Worm (Caenorhabditis elegans): ENCODE results near the gene F44A6.4.

Gene F44A6.4

DNA sequence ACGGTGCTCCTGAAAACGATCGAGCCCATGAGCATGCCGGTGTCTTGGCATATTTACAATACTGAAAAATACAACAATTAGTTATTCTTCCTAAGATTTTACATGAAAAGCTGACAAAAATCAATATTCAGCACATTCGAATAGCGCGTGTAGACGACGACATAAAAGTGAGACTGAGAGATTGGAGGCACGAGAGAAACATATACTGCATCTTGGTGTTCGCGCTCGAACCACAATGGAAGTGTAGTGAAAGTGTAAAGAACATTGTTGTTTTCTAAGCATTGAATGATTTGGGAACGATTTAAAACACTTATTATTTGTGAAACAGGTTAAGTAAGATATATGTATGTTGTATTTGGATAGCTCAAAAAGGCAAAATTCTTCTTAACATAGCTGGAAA, at the start of gene F44A6.4:
F44A6.4 (minus strand) TSS at position 67 of the 400 bp plus-strand sequence.
- no peak for TF ChIP-seq unc-62 (GFP tag; optimal IDR thresholded peaks at IDR 0.05)

DNA sequence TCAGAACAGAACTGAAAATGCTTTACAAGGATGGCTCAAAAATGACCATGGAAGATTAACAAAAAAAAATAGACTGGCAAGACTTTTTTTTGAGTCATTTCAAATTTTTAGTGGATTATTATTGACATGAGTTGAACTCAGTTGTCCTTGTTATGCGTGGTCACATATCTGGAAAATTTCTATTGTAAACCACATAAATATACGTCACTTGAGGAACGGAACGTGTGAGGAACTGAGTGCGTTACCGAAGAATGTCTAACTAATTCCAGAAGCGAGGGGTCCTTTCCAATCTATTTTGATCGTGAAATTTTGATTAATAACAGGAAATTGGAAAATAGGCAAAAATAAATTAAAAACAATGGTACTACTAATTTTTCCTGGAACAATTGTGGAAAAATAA, 47.0 kb upstream of the F44A6.4 start:
- no peak for TF ChIP-seq unc-62 (GFP tag; optimal IDR thresholded peaks at IDR 0.05)

DNA sequence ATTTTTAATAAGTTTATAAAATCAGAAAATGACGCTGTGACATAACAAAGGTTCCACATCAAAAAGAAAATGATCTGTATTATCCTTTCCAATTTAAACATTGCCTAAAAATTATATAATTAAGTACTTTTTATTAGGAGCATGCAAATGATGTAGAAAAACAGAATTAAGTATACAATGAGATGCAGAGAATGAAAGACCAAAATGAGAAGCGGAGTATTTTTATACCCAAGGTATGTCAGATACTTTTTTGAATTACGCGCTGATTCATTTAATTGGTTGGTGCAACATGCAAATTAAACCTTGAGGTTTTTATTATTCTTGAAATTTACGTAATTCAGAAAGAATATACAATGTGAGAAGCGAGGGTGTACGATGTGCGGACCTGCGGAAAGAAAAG, 44.7 kb upstream of the F44A6.4 start, which contains the start of gene C32A9.1:
C32A9.1 (minus strand) TSS at position 101 of the 400 bp plus-strand sequence.
- TF ChIP-seq unc-62 (GFP tag; optimal IDR thresholded peaks at IDR 0.05) = no peak

DNA sequence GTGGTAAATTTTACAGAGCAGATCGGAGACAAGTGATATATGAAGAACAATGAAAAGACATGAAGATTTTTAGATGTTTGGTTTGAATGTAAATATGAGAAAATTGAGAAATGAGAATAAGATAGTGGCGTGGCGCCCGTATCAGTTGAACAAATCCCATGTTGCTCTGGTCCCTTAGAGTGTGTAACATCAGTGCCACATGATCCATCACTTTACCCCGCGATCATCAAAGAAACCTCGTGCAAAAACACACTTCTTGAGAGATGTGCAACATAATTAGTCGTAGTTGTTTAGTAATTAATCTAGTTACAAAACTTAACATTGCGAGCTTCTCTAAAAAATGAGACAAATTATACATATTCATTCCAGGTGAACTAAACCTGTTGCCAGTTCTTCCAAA, 38.8 kb upstream of the F44A6.4 start:
- TF ChIP-seq unc-62 (GFP tag; optimal IDR thresholded peaks at IDR 0.05) = no peak

DNA sequence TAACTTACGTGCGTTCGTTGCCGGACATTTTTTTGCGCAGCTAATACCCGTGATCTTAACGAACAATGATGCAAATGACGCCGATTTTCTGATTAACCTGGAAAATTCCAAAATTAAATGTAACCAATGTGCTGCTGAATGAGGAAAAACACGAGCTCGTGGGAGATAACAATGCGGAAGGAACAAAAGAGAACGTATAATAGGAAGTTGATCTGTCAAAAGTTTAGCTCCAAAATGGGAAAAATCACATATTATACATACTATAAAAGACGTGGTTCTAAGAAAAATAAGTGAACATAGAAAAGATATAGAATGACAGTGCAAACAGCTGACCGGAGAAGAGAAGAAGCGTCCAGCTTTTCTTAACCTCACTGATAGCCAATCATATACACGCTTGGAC, 37.5 kb upstream of the F44A6.4 start, which contains the start of gene C14H10.2:
C14H10.2 (minus strand) TSS at position 101 of the 400 bp plus-strand sequence.
- no peak for TF ChIP-seq unc-62 (GFP tag; optimal IDR thresholded peaks at IDR 0.05)

DNA sequence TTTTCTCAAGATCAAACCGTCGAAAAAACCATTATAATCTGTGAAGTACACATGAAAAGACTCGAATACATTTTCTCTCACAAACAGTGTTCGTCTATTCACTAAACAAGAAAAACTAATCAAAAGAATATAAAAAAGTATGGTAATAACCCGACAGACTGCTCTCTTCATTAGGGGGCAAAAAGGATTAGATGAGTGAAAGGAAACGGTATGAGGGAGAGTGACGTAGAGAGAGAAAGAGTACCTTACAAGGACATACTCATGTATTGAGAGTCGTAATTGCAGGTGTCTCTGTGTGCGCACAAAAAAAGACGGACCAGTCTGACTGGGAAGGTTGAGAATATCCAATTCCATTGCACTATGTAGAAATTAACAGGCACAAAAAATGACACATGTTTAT, 34.4 kb upstream of the F44A6.4 start:
- no peak for TF ChIP-seq unc-62 (GFP tag; optimal IDR thresholded peaks at IDR 0.05)

DNA sequence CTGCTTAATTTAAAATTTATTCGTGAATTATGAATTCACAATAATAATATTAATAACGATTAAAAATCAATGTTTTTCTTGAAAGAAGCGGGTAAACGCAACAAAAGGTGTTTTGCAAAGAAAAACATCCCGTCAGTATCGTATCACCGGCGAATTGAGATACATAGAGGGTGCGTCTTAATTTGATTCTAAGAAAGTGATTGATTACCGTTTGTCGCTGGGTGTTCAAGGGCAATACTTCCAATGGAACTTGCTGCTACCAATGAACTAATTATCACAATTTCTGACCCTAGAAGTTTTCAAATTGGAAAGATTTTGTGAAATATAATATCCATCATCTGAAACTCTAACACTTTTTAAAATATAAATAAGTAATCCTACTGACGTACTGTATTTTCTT, 30.3 kb upstream of the F44A6.4 start:
- no peak for TF ChIP-seq unc-62 (GFP tag; optimal IDR thresholded peaks at IDR 0.05)

DNA sequence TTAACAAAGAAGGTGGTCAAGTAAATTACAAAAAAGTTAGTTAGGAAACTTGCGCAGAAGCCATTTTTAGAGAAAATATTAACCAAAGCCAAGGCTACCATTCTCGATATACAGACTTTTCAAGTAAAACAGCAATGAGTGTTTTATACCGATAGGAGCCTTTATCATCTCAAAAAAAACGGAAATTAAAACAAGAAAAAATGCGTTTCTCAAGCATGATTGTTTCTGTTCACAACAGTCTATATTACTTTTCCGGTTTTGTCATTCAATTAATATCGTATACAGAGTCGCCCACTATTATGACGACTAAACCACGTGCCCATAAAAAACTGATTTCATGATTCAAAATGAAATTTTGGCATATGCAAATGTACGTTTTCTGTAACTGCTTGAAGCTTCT, 25.6 kb upstream of the F44A6.4 start, which contains the start of gene str-74:
str-74 (minus strand) TSS at position 101 of the 400 bp plus-strand sequence.
- no peak for TF ChIP-seq unc-62 (GFP tag; optimal IDR thresholded peaks at IDR 0.05)

DNA sequence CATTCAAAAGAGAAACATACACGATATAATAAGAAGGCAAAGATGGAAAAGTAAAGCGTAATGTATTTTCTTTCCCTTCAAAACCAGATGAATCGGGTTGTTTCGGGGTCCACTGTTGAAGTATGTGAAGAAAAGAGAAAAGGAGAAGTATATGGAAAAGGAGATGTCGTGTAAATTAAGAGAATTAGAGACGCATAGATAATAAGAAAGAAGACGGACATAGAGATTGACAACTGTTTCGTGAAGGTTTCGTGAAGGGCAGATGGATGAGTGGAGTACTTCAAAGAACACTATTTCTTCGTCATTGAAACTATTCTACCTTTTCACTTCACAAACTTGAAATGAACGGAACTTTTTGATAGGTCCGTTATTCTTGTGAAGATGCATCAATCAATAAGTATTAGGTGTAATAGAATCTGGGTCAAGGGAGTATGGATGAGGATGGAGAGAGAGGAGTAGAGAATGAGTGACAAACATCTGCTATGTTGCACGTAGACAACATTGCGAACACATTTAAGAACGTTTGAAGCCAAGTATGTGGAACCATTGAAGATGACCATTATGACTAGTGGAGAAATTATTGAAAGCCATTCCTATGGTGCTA, 23.0 kb upstream of the F44A6.4 start:
- no peak for TF ChIP-seq unc-62 (GFP tag; optimal IDR thresholded peaks at IDR 0.05)

DNA sequence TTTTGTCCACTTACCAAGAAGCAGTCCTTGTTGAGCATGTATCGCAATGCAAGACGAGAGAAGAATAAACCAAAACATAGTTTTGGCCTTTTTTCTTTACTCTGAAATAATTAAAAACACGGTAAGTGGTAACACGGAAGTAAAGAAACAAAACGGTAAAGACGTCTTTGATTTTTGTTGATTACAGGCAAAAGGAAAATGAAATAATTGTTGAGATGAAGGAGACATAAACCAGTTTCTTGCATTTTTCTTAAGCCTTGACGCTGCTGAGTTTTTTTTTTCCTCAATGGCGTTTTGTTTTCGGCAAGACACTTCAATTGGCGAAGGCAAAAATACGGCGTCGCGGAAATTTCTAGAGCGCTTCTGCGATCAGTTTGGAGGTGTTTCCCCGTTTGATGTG, 21.5 kb upstream of the F44A6.4 start, which contains the start of gene zipt-13:
zipt-13 (minus strand) TSS at position 101 of the 400 bp plus-strand sequence.
- TF ChIP-seq unc-62 (GFP tag; optimal IDR thresholded peaks at IDR 0.05) = no peak

DNA sequence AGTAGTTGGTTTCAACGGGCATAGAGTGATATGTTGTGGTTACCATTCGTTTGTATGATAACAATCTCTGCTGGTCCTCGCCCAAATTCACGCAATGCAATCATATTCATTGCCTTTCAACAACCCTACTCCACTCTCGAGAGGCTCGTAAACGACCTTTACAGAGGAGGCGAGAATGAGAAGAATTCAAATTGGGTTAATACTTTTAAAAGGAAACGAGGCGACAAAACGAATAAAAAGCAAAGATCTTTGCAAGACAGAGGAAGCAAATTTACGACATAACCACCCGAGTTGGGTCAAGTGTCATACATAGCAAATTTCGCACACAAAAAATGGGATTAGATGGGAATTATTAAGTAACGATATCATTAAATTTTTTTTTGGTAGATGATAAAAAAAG, 17.1 kb upstream of the F44A6.4 start:
- no peak for TF ChIP-seq unc-62 (GFP tag; optimal IDR thresholded peaks at IDR 0.05)

DNA sequence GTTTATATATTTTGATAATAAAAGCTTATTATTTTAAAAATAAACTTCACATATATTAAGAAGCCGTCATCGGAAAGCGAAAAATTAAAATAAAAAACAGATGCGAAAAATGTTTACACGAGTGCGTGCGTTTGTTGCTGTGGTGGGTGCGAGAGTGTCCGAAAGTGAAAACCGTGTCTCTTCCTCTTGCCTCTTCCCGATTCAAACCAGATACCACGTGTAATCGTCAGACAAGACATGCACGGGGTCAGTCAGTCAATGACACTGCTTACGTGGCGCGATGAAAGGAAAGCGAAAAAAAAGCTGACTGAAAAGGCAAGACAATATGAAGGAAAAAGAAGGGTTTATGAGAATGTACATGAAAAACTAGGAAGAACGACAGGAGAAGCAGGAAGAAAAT, 15.6 kb upstream of the F44A6.4 start:
- no peak for TF ChIP-seq unc-62 (GFP tag; optimal IDR thresholded peaks at IDR 0.05)

DNA sequence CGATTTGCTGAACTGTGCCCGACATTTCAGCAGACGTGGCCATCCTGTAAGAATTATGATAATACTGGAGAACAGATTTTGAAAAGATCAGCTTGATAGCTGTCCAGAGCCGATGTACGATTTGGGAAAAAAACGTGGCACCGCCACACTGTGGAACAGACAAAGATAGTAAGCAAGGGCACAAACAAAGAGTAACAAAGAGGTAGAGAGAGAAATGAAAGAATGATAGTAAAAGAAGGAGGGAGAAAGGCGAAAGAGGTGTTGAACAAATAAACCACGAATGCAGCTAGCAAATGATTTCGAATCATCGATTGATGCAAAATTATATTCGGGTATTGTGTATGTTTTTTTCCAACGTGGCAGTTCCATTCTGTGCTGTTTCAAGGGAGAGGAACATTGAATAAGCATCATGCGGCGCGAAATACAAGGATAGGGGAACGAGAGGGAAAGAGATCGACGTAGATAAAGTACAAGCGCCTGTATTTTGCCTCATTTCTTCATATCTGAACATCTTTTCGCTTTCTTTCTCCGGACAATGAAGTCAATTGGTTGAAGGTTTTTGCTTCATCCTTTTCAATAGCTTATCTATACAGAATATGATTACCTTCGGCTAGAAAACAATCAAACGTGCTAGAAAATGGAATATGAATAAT, 12.9 kb upstream of the F44A6.4 start, which contains the start of gene C14H10.3:
C14H10.3 (minus strand) TSS at position 44 of the 653 bp plus-strand sequence.
- no peak for TF ChIP-seq unc-62 (GFP tag; optimal IDR thresholded peaks at IDR 0.05)

DNA sequence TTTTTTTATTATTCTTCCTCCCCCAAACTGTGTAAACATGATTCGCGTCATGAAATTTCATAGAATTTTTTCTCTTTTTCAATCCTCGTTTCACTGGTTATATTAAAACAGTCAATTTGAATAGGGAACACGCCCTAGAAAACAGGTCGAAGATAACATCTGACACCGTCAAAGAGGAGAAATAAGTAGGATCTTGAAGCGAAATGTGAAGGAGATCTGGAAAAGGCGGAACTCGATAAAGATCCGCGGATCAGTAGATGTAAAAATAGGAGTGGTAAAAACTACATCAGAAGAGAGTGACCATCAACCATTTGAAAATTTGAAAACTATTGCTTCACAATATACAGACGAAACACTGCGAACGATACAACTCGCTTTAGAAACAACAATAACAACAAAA, 11.9 kb upstream of the F44A6.4 start:
- TF ChIP-seq unc-62 (GFP tag; optimal IDR thresholded peaks at IDR 0.05) = no peak

DNA sequence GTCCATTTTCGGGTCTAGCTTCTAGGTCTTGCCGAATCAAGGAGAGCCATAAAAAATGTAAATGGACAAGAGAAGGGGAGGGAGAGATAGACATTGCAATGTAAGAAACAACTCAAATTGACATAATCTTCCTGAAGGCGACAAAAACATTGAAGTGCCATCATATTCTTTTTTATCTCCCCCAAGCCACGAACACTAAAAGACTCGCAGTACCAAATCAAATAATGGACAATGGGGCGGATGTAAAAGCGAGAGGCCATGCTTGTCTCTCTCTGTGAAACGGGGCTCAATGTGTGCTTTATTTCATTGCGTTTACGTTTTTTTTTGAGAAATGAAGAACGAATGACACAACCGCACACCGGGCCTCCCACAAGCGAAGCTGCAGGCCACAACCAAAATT, 10.6 kb upstream of the F44A6.4 start:
- no peak for TF ChIP-seq unc-62 (GFP tag; optimal IDR thresholded peaks at IDR 0.05)

DNA sequence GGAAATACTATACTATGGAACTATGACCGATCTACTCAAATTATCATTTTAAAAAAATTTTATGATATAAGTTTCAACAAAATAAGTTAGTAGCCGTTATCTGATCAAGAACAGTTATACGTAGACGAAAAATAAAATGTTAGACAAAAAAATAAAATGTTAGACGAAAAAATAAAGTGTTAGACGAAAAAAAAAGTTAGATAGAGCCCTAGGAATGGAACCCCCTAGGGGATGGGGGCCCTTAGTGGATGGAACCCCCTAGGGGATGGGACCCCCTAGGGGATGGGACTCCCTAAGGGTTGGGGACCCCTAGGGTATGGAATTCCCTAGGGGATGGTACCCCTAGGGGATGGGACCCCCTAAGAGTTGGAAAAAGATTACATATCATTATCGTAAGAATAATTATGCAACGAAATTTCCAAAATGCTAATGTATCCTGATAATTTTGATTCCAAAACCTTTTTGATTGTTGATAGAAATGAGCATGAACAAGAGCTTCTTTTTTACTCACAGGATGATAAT, 4.0 kb upstream of the F44A6.4 start:
- TF ChIP-seq unc-62 (GFP tag; optimal IDR thresholded peaks at IDR 0.05) = no peak

DNA sequence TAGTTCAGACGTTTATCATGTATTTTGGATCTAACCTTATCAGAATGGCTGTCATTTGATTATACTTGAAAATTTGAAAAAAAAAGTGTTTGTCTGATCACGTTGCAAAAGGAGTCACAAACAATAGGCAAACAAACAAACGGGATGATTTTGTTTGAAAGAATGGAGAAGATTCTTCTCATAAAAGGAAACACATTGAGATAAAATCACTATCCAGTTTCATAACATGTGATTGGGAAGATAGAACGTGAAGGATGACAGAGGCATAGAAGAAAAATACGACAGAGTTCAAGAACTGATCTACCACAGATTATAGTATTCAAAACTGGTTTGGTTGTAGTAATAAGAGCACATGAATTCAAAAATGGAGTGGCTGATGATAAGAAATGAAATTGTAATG, 3.5 kb upstream of the F44A6.4 start, which contains the start of gene F44A6.5:
F44A6.5 (minus strand) TSS at position 151 of the 400 bp plus-strand sequence.
- TF ChIP-seq unc-62 (GFP tag; optimal IDR thresholded peaks at IDR 0.05) = no peak
